Fruit fly (Drosophila melanogaster): ENCODE data around the gene CG31342.
A peak's percentile ranks its signal among the peaks of the same experiment; 100 is the strongest.

CG31342 gene

dm6 chr3R:12995522-12995921 is 9.7 kb downstream of the CG31342 start, which contains the start of gene CG7488 (continued):
- TF ChIP-seq z (GFP tag; IDR thresholded peaks at IDR 0.05) = no peak
- TF ChIP-seq CG15514 (GFP tag; optimal IDR thresholded peaks at IDR 0.05) = peak; percentile 18
- no peak for TF ChIP-seq Chrac-16 (GFP tag; optimal IDR thresholded peaks at IDR 0.05)
- TF ChIP-seq GATAe (GFP tag; conservative IDR thresholded peaks at IDR 0.05) = no peak
- TF ChIP-seq CG4328 (GFP tag; optimal IDR thresholded peaks at IDR 0.05) = no peak
- TF ChIP-seq CG1024 (GFP tag; IDR thresholded peaks at IDR 0.05) = no peak
- no peak for TF ChIP-seq chif (GFP tag; optimal IDR thresholded peaks at IDR 0.05)
- no peak for TF ChIP-seq ttk (GFP tag; IDR thresholded peaks at IDR 0.05)
- no peak for TF ChIP-seq CG9932 (GFP tag; IDR thresholded peaks at IDR 0.05)
- TF ChIP-seq CG7987 (GFP tag; optimal IDR thresholded peaks at IDR 0.05) = no peak
- TF ChIP-seq pita (GFP tag; optimal IDR thresholded peaks at IDR 0.05) = no peak
- peak; percentile 97 for TF ChIP-seq CG34224 (GFP tag; IDR thresholded peaks at IDR 0.05; ENCODE audit: partially characterized antibody)
- TF ChIP-seq CG42726 (GFP tag; IDR thresholded peaks at IDR 0.05; ENCODE audit: partially characterized antibody) = no peak; the same call in 1 of the 2 replicates
- no peak for TF ChIP-seq gsb (GFP tag; IDR thresholded peaks at IDR 0.05)
- peak; percentile 76 for TF ChIP-seq sens (GFP tag)
- TF ChIP-seq hb (GFP tag; IDR thresholded peaks at IDR 0.05; ENCODE audit: partially characterized antibody) = peak; percentile 75; the same call in 1 of the 3 replicates
- TF ChIP-seq CG11695 (GFP tag; IDR thresholded peaks at IDR 0.05) = no peak
- peak; percentile 60; the same call in 2 of the 3 replicates for TF ChIP-seq knrl (GFP tag; IDR thresholded peaks at IDR 0.05; ENCODE audit: partially characterized antibody)
- peak; percentile 80 for TF ChIP-seq Dref (GFP tag; IDR thresholded peaks at IDR 0.05)
- no peak for TF ChIP-seq CG32767 (GFP tag; IDR thresholded peaks at IDR 0.05)
- TF ChIP-seq CG12769 (tag; optimal IDR thresholded peaks at IDR 0.05) = no peak
- no peak for TF ChIP-seq CG3726 (GFP tag; IDR thresholded peaks at IDR 0.05)
- TF ChIP-seq abd-A (tag; optimal IDR thresholded peaks at IDR 0.05) = no peak
- TF ChIP-seq Dfd (GFP tag; optimal IDR thresholded peaks at IDR 0.05) = no peak
- no peak for TF ChIP-seq Meics (GFP tag; optimal IDR thresholded peaks at IDR 0.05)
- no peak for TF ChIP-seq CG10979 (tag; optimal IDR thresholded peaks at IDR 0.05)
- TF ChIP-seq HLH4C (GFP tag; IDR thresholded peaks at IDR 0.05; ENCODE audit: partially characterized antibody) = peak; percentile 89
- TF ChIP-seq CG5245 (GFP tag; optimal IDR thresholded peaks at IDR 0.05) = no peak
- no peak for TF ChIP-seq Atf6 (GFP tag; IDR thresholded peaks at IDR 0.05)
- TF ChIP-seq CG8478 (optimal IDR thresholded peaks at IDR 0.05) = no peak
- peak; percentile 54 for TF ChIP-seq YL-1 (GFP tag; optimal IDR thresholded peaks at IDR 0.05)
- no peak for TF ChIP-seq bab2 (GFP tag; optimal IDR thresholded peaks at IDR 0.05)
- TF ChIP-seq run (tag; optimal IDR thresholded peaks at IDR 0.05) = no peak
- no peak for TF ChIP-seq CG11723 (GFP tag; optimal IDR thresholded peaks at IDR 0.05)
- peak; percentile 80 for TF ChIP-seq CG2116 (GFP tag; optimal IDR thresholded peaks at IDR 0.05)
- TF ChIP-seq Sin3A (optimal IDR thresholded peaks at IDR 0.05) = peak; percentile 2
- TF ChIP-seq dpn (GFP tag; optimal IDR thresholded peaks at IDR 0.05) = no peak
- TF ChIP-seq Dbx (GFP tag; IDR thresholded peaks at IDR 0.05) = no peak
- no peak for TF ChIP-seq CG11696 (GFP tag; IDR thresholded peaks at IDR 0.05)
- TF ChIP-seq Adf1 (GFP tag; IDR thresholded peaks at IDR 0.05) = no peak
- peak; percentile 48 for TF ChIP-seq pzg (GFP tag; optimal IDR thresholded peaks at IDR 0.05)
- no peak for TF ChIP-seq Dad (GFP tag; optimal IDR thresholded peaks at IDR 0.05)
- TF ChIP-seq corto (GFP tag; optimal IDR thresholded peaks at IDR 0.05) = no peak
- no peak for TF ChIP-seq Max (GFP tag; optimal IDR thresholded peaks at IDR 0.05)
- no peak for TF ChIP-seq fd3F (GFP tag; optimal IDR thresholded peaks at IDR 0.05)
- no peak for TF ChIP-seq CG8765 (GFP tag; IDR thresholded peaks at IDR 0.05)
- no peak for TF ChIP-seq NK7.1 (GFP tag; optimal IDR thresholded peaks at IDR 0.05)
- TF ChIP-seq Bgb (GFP tag; IDR thresholded peaks at IDR 0.05; ENCODE audit: partially characterized antibody) = peak; percentile 85
- TF ChIP-seq tin (GFP tag; optimal IDR thresholded peaks at IDR 0.05) = no peak
- peak; percentile 77 for TF ChIP-seq CG14860 (GFP tag; IDR thresholded peaks at IDR 0.05; ENCODE audit: partially characterized antibody)
- no peak for TF ChIP-seq sob (GFP tag; IDR thresholded peaks at IDR 0.05)
- TF ChIP-seq tx (GFP tag; optimal IDR thresholded peaks at IDR 0.05) = no peak
